Worm (Caenorhabditis elegans): ENCODE data around the gene mut-15.

DNA sequence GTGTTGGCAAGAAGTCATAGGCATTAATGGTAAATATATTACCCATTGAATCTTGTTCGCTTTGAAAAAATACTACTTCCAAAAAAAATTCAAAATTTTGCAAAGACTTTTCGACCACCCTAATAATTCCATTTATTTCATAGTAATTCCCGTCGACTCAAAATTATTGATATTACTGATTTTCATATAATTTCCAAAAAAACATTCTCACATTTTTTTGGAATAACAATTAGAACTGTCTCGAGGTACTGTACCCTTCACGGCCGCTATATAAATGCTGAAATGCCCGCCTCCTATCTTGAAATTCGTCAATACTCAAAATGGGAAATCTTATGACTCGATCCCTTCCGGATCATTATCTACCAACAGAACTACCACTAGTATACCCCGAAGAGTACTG lies 21.2 kb downstream of the mut-15 start, which contains the start of gene F14H8.4:
- TF ChIP-seq zip-2 (tag; optimal IDR thresholded peaks at IDR 0.05) (no peak), nhr-11 (tag; optimal IDR thresholded peaks at IDR 0.05) (no peak), pha-4 (GFP tag; IDR thresholded peaks at IDR 0.05) (no peak), pha-4 (tag; optimal IDR thresholded peaks at IDR 0.05) (no peak), dmd-6 (GFP tag; IDR thresholded peaks at IDR 0.05) (no peak), F49E8.2 (tag; optimal IDR thresholded peaks at IDR 0.05; ENCODE audit: borderline replicate concordance) (no peak), nhr-77 (tag; optimal IDR thresholded peaks at IDR 0.05) (no peak), ztf-11 (tag; optimal IDR thresholded peaks at IDR 0.05) (no peak), ama-1 (optimal IDR thresholded peaks at IDR 0.05) (no peak), F26F4.8 (GFP tag; conservative IDR thresholded peaks at IDR 0.05) (no peak), pqm-1 (tag; optimal IDR thresholded peaks at IDR 0.05) (no peak), lin-39 (tag; optimal IDR thresholded peaks at IDR 0.05) (no peak)

All from whole organism, L4 larva.